Fruit fly (Drosophila melanogaster) S2 (cell line): Measurements from ENCODE around the gene melt.

Source experiments
- CG8478 ChIP-seq: fragments of >200 bp; optimal IDR thresholded peaks from 2 replicates; lab custom pipeline; 2018
- CTCF ChIP-seq, 2 experiments: fragments of >200 bp; optimal IDR thresholded peaks; 2 replicates each; lab custom pipeline; 2018

dm6 chr3L:7137613-7138189 lies 3.4 kb downstream of the melt start:
- TF ChIP-seq CG8478 (lab: Kevin White, UChicago) (no peak), CTCF (optimal IDR thresholded peaks at IDR 0.05; lab: Kevin White, UChicago) (no peak)
